Fruit fly (Drosophila melanogaster) whole organism, wandering third instar larva: ENCODE measurements around the gene lbl.

Experiments used
- br ChIP-seq: fragments of 200-800 bp; sonication (Bioruptor generic); optimal IDR thresholded peaks from 2 replicates; lab custom pipeline; 2016; ENCODE audit warnings: missing biosample characterization, missing genetic modification characterization
- h ChIP-seq: fragments of 200-800 bp; sonication (Bioruptor generic); optimal IDR thresholded peaks from 3 replicates; lab custom pipeline; 2016; ENCODE audit warnings: missing biosample characterization, mild to moderate bottlenecking, missing genetic modification characterization
- lola ChIP-seq: fragments of >200 bp; optimal IDR thresholded peaks from 2 replicates; lab custom pipeline; 2017; ENCODE audit warnings: missing biosample characterization, missing genetic modification characterization

DNA sequence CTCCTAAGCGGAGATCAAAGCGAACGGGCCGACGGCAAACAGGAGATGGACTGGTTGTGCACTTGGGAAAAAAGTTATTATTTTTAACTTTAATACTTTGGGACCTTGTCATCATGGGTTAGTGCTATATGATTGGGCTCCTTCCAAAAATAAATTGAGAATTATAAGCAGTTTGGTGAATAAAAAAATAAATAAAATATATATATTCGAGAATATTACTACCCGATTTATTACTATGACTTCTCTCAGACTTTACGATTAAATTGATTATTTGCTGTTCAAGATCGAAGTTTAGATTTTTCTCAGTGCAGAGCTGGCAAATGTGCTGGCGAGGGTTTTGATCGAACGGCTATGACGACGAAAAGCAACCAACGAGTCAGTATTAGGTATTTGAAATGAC lies 14.0 kb downstream of the lbl start:
- no peak for TF ChIP-seq lola
- TF ChIP-seq br (GFP tag; lab: Kevin White, UChicago): no peak
- TF ChIP-seq h: peak; percentile 16
